Worm (Caenorhabditis elegans): ENCODE results near the gene ndab-2.

DNA sequence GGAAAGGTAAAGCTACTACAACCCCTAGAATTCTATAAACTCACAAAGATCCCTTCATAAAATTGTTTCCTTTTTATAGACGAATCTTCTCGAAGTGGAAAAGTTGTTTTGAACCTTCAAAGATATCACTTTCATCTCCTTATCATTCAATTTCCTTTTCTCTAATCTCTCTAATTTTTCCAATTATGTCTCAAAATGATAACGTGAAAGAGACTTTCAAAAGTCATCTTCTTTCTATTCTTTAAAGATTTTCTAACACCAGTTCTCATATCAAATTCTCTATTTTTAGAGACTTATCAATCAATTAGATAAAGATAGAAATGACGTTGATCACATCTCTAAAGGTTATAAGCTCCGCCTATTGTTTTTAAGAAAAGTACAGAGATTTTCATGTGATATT, 18.9 kb downstream of the ndab-2 start:
- TF ChIP-seq flt-1 (GFP tag; IDR thresholded peaks at IDR 0.05) (no peak), T22C8.4 (GFP tag; IDR thresholded peaks at IDR 0.05) (no peak), tab-1 (GFP tag; IDR thresholded peaks at IDR 0.05) (no peak), cog-1 (tag; optimal IDR thresholded peaks at IDR 0.05) (no peak), med-1 (GFP tag; optimal IDR thresholded peaks at IDR 0.05; ENCODE audit: insufficient read depth) (no peak), ztf-29 (GFP tag; IDR thresholded peaks at IDR 0.05) (no peak)
